Fruit fly (Drosophila melanogaster) whole organism, embryonic: Measurements from ENCODE around the gene HP1e.
A peak's percentile ranks its signal among the peaks of the same experiment; 100 is the strongest.

Experiments used
- B-H2 ChIP-seq: fragments of 200-800 bp; sonication (Bioruptor generic); optimal IDR thresholded peaks from 2 replicates; lab custom pipeline; 2018; ENCODE audit warnings: missing biosample characterization, mild to moderate bottlenecking, missing genetic modification characterization
- CG11723 ChIP-seq: fragments of 200-800 bp; sonication (Bioruptor generic); optimal IDR thresholded peaks from 2 replicates; lab custom pipeline; 2017; ENCODE audit warnings: missing biosample characterization, mild to moderate bottlenecking, missing genetic modification characterization
- CG13624 ChIP-seq: fragments of 200-800 bp; sonication (Bioruptor generic); optimal IDR thresholded peaks from 2 replicates; lab custom pipeline; 2016; ENCODE audit warnings: missing biosample characterization, missing genetic modification characterization
- CG13775 ChIP-seq: fragments of 200-800 bp; sonication (Bioruptor generic); optimal IDR thresholded peaks from 3 replicates; lab custom pipeline; 2017; ENCODE audit warnings: missing biosample characterization, mild to moderate bottlenecking, missing genetic modification characterization
- CG14667 ChIP-seq: fragments of 200-800 bp; sonication (Bioruptor generic); IDR thresholded peaks from 2 replicates; pipeline ENCODE4 v1.3.6; 2022; ENCODE audit warnings: missing biosample characterization, missing genetic modification characterization
- CG16779 ChIP-seq: fragments of 200-800 bp; sonication (Bioruptor generic); IDR thresholded peaks from 2 replicates; pipeline ENCODE4 v1.3.6; 2022; ENCODE audit warnings: missing biosample characterization, missing genetic modification characterization
- CG17802 ChIP-seq: fragments of 200-800 bp; sonication (Bioruptor generic); optimal IDR thresholded peaks from 2 replicates; lab custom pipeline; 2018; ENCODE audit warnings: missing biosample characterization, mild to moderate bottlenecking, missing genetic modification characterization, moderate library complexity
- CG18262 ChIP-seq: fragments of 200-800 bp; optimal IDR thresholded peaks from 3 replicates; lab custom pipeline; 2019; ENCODE audit warnings: missing biosample characterization, mild to moderate bottlenecking, missing genetic modification characterization, moderate library complexity
- CG33213 ChIP-seq: fragments of 200-800 bp; sonication (Bioruptor generic); optimal IDR thresholded peaks from 3 replicates; lab custom pipeline; 2016; ENCODE audit warnings: missing biosample characterization, missing genetic modification characterization
- CG4730 ChIP-seq: fragments of 200-800 bp; sonication (Bioruptor generic); IDR thresholded peaks from 2 replicates; pipeline ENCODE4 v1.3.6; 2022; ENCODE audit warnings: missing biosample characterization, missing genetic modification characterization
- CG4854 ChIP-seq: fragments of 200-800 bp; sonication (Bioruptor generic); optimal IDR thresholded peaks from 2 replicates; lab custom pipeline; 2016; ENCODE audit warnings: missing biosample characterization, missing genetic modification characterization, inconsistent platforms
- CG6254 ChIP-seq: fragments of 200-800 bp; sonication (Bioruptor generic); optimal IDR thresholded peaks from 3 replicates; lab custom pipeline; 2017; ENCODE audit warnings: mild to moderate bottlenecking, missing biosample characterization, missing genetic modification reagents, missing genetic modification characterization
- CG6654 ChIP-seq: fragments of 200-800 bp; sonication (Bioruptor generic); optimal IDR thresholded peaks from 2 replicates; lab custom pipeline; 2017; ENCODE audit warnings: missing biosample characterization, mild to moderate bottlenecking, missing genetic modification characterization
- CG6813 ChIP-seq: fragments of 200-800 bp; sonication (Bioruptor generic); optimal IDR thresholded peaks from 2 replicates; lab custom pipeline; 2017; ENCODE audit warnings: missing biosample characterization, missing genetic modification characterization, mild to moderate bottlenecking, moderate library complexity, missing genetic modification reagents
- CG8765 ChIP-seq: fragments of 200-800 bp; sonication (Bioruptor generic); IDR thresholded peaks from 2 replicates; pipeline ENCODE4 v1.3.6; 2022; ENCODE audit warnings: missing biosample characterization, missing genetic modification characterization
- CG8924 ChIP-seq: fragments of 200-800 bp; optimal IDR thresholded peaks from 3 replicates; lab custom pipeline; 2019; ENCODE audit warnings: missing biosample characterization, mild to moderate bottlenecking, missing genetic modification characterization, moderate library complexity
- Dll ChIP-seq: fragments of 200-800 bp; sonication (Bioruptor generic); IDR thresholded peaks from 4 replicates; pipeline ENCODE4 v1.3.6; 2022; ENCODE audit warnings: missing biosample characterization, missing genetic modification characterization; ENCODE audit not compliant: partially characterized antibody
- Doc2 ChIP-seq: fragments of 200-800 bp; sonication (Bioruptor generic); IDR thresholded peaks from 2 replicates; pipeline ENCODE4 v1.3.6; 2022; ENCODE audit warnings: missing biosample characterization, missing genetic modification characterization
- E2f1 ChIP-seq: fragments of 200-800 bp; sonication (Bioruptor generic); IDR thresholded peaks from 2 replicates; pipeline ENCODE4 v1.3.6; 2022; ENCODE audit warnings: missing biosample characterization, missing genetic modification characterization
- Fer1 ChIP-seq: fragments of 200-800 bp; sonication (Bioruptor generic); optimal IDR thresholded peaks from 2 replicates; lab custom pipeline; 2017; ENCODE audit warnings: missing biosample characterization, mild to moderate bottlenecking, missing genetic modification characterization
- Fer2 ChIP-seq: fragments of 200-800 bp; sonication (Bioruptor generic); optimal IDR thresholded peaks from 2 replicates; lab custom pipeline; 2018; ENCODE audit warnings: missing biosample characterization, mild to moderate bottlenecking, missing genetic modification characterization, moderate library complexity
- HLH54F ChIP-seq: fragments of 200-800 bp; sonication (Bioruptor generic); optimal IDR thresholded peaks from 3 replicates; lab custom pipeline; 2016; ENCODE audit warnings: missing biosample characterization, missing genetic modification characterization
- Hr78 ChIP-seq, 2 experiments: fragments of 200-800 bp in 1 of 2; fragments of >200 bp in 1 of 2; sonication (Bioruptor generic) in 1 of 2; optimal IDR thresholded peaks; 2 replicates each; lab custom pipeline; 2017 to 2019; ENCODE audit warnings: missing biosample characterization in 2 of 2, missing genetic modification characterization in 2 of 2, mild to moderate bottlenecking in 1 of 2, moderate library complexity in 1 of 2
- Med ChIP-seq: fragments of 200-800 bp; sonication (Bioruptor generic); peaks from one replicate; lab custom pipeline; 2016; ENCODE audit warnings: missing biosample characterization, missing genetic modification characterization, mild to moderate bottlenecking, inconsistent platforms, moderate library complexity
- NFAT ChIP-seq: fragments of 200-800 bp; sonication (Bioruptor generic); IDR thresholded peaks from 2 replicates; pipeline ENCODE4 v1.3.6; 2022; ENCODE audit warnings: missing biosample characterization, missing genetic modification characterization
- Opbp ChIP-seq: fragments of 200-800 bp; sonication (Bioruptor generic); IDR thresholded peaks from 3 replicates; pipeline ENCODE4 v1.3.6; 2022; ENCODE audit warnings: missing biosample characterization, missing genetic modification characterization; ENCODE audit not compliant: partially characterized antibody
- Scr ChIP-seq: fragments of 200-800 bp; sonication (Bioruptor generic); IDR thresholded peaks from 2 replicates; pipeline ENCODE4 v1.3.6; 2022; ENCODE audit warnings: missing biosample characterization, missing genetic modification characterization; ENCODE audit not compliant: partially characterized antibody
- Side ChIP-seq: fragments of 200-800 bp; sonication (Bioruptor generic); optimal IDR thresholded peaks from 2 replicates; lab custom pipeline; 2016; ENCODE audit warnings: missing biosample characterization, missing genetic modification characterization
- TFAM ChIP-seq: fragments of 200-800 bp; sonication (Bioruptor generic); optimal IDR thresholded peaks from 2 replicates; lab custom pipeline; 2017; ENCODE audit warnings: missing biosample characterization, missing genetic modification characterization, inconsistent platforms
- Trl ChIP-seq, 3 experiments: fragments of >200 bp in 2 of 3; fragments of 200-800 bp in 1 of 3; sonication (Bioruptor generic) in 1 of 3; optimal IDR thresholded peaks; 2 replicates in 1 of 3; 3 replicates in 2 of 3; lab custom pipeline; 2016 to 2017; ENCODE audit warnings: missing biosample characterization in 1 of 3, missing genetic modification characterization in 1 of 3
- Xbp1 ChIP-seq: fragments of 200-800 bp; sonication (Bioruptor generic); optimal IDR thresholded peaks from 3 replicates; lab custom pipeline; 2016; ENCODE audit warnings: missing biosample characterization, mild to moderate bottlenecking, missing genetic modification characterization
- ato ChIP-seq: fragments of 200-800 bp; sonication (Bioruptor generic); IDR thresholded peaks from 2 replicates; pipeline ENCODE4 v1.3.6; 2022; ENCODE audit warnings: missing biosample characterization, missing genetic modification characterization; ENCODE audit not compliant: partially characterized antibody
- caup ChIP-seq: fragments of 200-800 bp; sonication (Bioruptor generic); optimal IDR thresholded peaks from 3 replicates; lab custom pipeline; 2017; ENCODE audit warnings: missing biosample characterization, mild to moderate bottlenecking, missing genetic modification characterization, moderate library complexity; ENCODE audit not compliant: severe bottlenecking
- eyg ChIP-seq: fragments of 200-800 bp; sonication (Bioruptor generic); optimal IDR thresholded peaks from 3 replicates; lab custom pipeline; 2016; ENCODE audit warnings: missing biosample characterization, missing genetic modification characterization
- fd96Cb ChIP-seq: fragments of 200-800 bp; sonication (Bioruptor generic); optimal IDR thresholded peaks from 2 replicates; lab custom pipeline; 2018; ENCODE audit warnings: missing biosample characterization, mild to moderate bottlenecking, missing genetic modification characterization, moderate library complexity
- fru ChIP-seq: fragments of >200 bp; optimal IDR thresholded peaks from 2 replicates; lab custom pipeline; 2017
- hkb ChIP-seq, 2 experiments: fragments of 200-800 bp in 1 of 2; fragments of >200 bp in 1 of 2; sonication (Bioruptor generic) in 1 of 2; IDR thresholded peaks in 1 of 2; optimal IDR thresholded peaks in 1 of 2; 2 replicates each; pipeline versions ENCODE4 v1.3.6 to Lab custom; 2017 to 2022; ENCODE audit warnings: missing biosample characterization in 1 of 2, missing genetic modification characterization in 1 of 2
- kni ChIP-seq: fragments of 200-800 bp; sonication (Bioruptor generic); optimal IDR thresholded peaks from 3 replicates; lab custom pipeline; 2017; ENCODE audit warnings: mild to moderate bottlenecking, missing biosample characterization, missing genetic modification reagents, missing genetic modification characterization
- lbe ChIP-seq: fragments of 200-800 bp; sonication (Bioruptor generic); optimal IDR thresholded peaks from 2 replicates; lab custom pipeline; 2016; ENCODE audit warnings: missing biosample characterization, mild to moderate bottlenecking, missing genetic modification characterization
- mld ChIP-seq: fragments of 200-800 bp; sonication (Bioruptor generic); IDR thresholded peaks from 3 replicates; pipeline ENCODE4 v1.3.6; 2022; ENCODE audit warnings: missing biosample characterization, missing genetic modification characterization; ENCODE audit not compliant: partially characterized antibody
- pho ChIP-seq: fragments of 200-800 bp; sonication (Bioruptor generic); optimal IDR thresholded peaks from 2 replicates; lab custom pipeline; 2016; ENCODE audit warnings: missing biosample characterization, missing genetic modification characterization
- prd ChIP-seq, 3 experiments: fragments of >200 bp in 2 of 3; fragments of 200-800 bp in 1 of 3; sonication (Bioruptor generic) in 1 of 3; optimal IDR thresholded peaks in 2 of 3; IDR thresholded peaks in 1 of 3; 2 replicates in 2 of 3; 3 replicates in 1 of 3; pipeline versions ENCODE4 v1.3.6 to Lab custom; 2017 to 2022; ENCODE audit warnings: missing biosample characterization in 1 of 3, missing genetic modification characterization in 1 of 3
- sens ChIP-seq: fragments of 200-800 bp; sonication (Bioruptor generic); peaks from one replicate; lab custom pipeline; 2016; ENCODE audit warnings: missing biosample characterization, missing genetic modification characterization
- sob ChIP-seq: fragments of 200-800 bp; sonication (Bioruptor generic); IDR thresholded peaks from 2 replicates; pipeline ENCODE4 v1.3.6; 2022; ENCODE audit warnings: missing biosample characterization, missing genetic modification characterization
- tup ChIP-seq: fragments of 200-800 bp; sonication (Bioruptor generic); optimal IDR thresholded peaks from 2 replicates; lab custom pipeline; 2016; ENCODE audit warnings: missing biosample characterization, mild to moderate bottlenecking, missing genetic modification characterization, moderate library complexity
- twi ChIP-seq: fragments of 200-800 bp; optimal IDR thresholded peaks from 2 replicates; lab custom pipeline; 2019; ENCODE audit warnings: missing biosample characterization, mild to moderate bottlenecking, missing genetic modification characterization, moderate library complexity
- wor ChIP-seq: fragments of 200-800 bp; sonication (Bioruptor generic); IDR thresholded peaks from 2 replicates; pipeline ENCODE4 v1.3.6; 2022; ENCODE audit warnings: missing biosample characterization, missing genetic modification characterization

HP1e gene

DNA sequence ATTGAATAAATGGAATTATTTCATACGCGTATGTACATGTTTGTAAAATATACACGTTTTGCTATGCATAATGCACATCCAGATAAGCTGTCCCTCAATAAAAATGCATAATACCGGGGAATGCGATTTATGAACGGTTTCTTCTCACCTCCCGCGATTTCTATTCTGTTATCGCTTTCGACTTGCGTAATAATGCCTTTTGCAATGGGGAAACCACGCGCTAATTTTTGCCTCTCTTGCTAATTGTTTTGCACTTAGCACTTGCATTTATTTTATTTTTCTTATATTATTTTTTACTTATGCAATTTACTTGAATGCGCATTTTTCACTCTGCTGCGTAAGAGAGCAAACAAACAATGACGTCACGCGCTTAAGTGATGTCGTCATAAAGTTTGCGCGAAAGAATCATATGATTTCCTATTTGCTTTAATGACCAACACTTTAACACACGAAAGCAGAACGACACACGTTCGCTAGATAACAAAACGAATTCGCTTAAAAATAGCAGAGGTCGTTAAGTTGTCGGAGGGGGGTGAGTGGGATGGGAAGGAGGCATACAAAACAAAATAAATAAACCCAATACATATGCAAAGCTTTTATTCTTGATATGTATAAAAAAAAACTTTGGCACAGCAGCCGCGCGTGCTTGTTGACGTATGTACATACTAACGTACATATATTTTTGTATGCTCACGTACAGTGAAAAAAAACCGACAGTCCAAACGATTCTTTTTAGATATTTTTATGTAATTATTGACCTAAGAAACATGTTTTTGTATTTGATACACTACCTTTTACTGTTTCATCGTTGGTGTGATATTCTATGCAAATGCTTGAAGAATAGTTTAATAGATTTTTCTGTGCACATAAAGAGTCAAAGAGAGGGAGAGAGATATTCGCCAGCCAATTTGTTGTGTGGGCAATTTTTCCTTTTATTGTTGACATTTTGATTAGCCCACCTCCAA, 30.1 kb downstream of the HP1e start (continued):
- peak; percentile 85 for TF ChIP-seq caup (GFP tag; lab: Kevin White, UChicago)
- TF ChIP-seq CG17802: no peak
- TF ChIP-seq CG16779 (GFP tag; lab: Robert Waterston, UW): no peak
- no peak for TF ChIP-seq Fer2
- TF ChIP-seq B-H2 (GFP tag; lab: Kevin White, UChicago): peak; percentile 84
- peak; percentile 21 for TF ChIP-seq tup (GFP tag; lab: Kevin White, UChicago)
- peak; percentile 79 for TF ChIP-seq CG13624 (GFP tag; lab: Kevin White, UChicago)
- TF ChIP-seq CG14667 (GFP tag; lab: Robert Waterston, UW): no peak
- TF ChIP-seq sob (GFP tag; lab: Robert Waterston, UW): no peak
- TF ChIP-seq CG4730 (GFP tag; lab: Robert Waterston, UW): no peak
- TF ChIP-seq Med (GFP tag; lab: Kevin White, UChicago): peak; percentile 93
- TF ChIP-seq ato: no peak
- peak; percentile 89 for TF ChIP-seq sens (GFP tag; lab: Kevin White, UChicago)
- TF ChIP-seq twi (tag; lab: Kevin White, UChicago): no peak
- no peak for TF ChIP-seq TFAM
- no peak for TF ChIP-seq CG6654 (GFP tag; lab: Kevin White, UChicago)
- no peak for TF ChIP-seq E2f1 (GFP tag; lab: Robert Waterston, UW)
- TF ChIP-seq Scr (GFP tag; lab: Robert Waterston, UW): no peak
- no peak for TF ChIP-seq CG33213 (GFP tag; lab: Kevin White, UChicago)
- no peak for TF ChIP-seq CG8765 (GFP tag; lab: Robert Waterston, UW)
- TF ChIP-seq CG4854: peak; percentile 65
- TF ChIP-seq pho (GFP tag; lab: Kevin White, UChicago): peak; percentile 82
- no peak for TF ChIP-seq wor (GFP tag; lab: Robert Waterston, UW)
- TF ChIP-seq mld (GFP tag; lab: Robert Waterston, UW): no peak
- TF ChIP-seq CG8924: peak; percentile 48
- TF ChIP-seq Hr78 (GFP tag; optimal IDR thresholded peaks at IDR 0.05; lab: Kevin White, UChicago): no peak
- TF ChIP-seq CG18262 (tag; lab: Kevin White, UChicago): peak; percentile 21
- TF ChIP-seq Xbp1: peak; percentile 71
- TF ChIP-seq hkb (optimal IDR thresholded peaks at IDR 0.05; lab: Kevin White, UChicago): no peak
- TF ChIP-seq hkb (GFP tag; IDR thresholded peaks at IDR 0.05; lab: Robert Waterston, UW): no peak
- TF ChIP-seq CG11723 (GFP tag; lab: Kevin White, UChicago): no peak
- TF ChIP-seq Doc2 (GFP tag; lab: Robert Waterston, UW): no peak
- no peak for TF ChIP-seq CG6254
- TF ChIP-seq Trl (optimal IDR thresholded peaks at IDR 0.05; lab: Kevin White, UChicago): no peak
- peak; percentile 8 for TF ChIP-seq Trl (GFP tag; optimal IDR thresholded peaks at IDR 0.05; lab: Kevin White, UChicago)
- TF ChIP-seq eyg (GFP tag; lab: Kevin White, UChicago): peak; percentile 72
- TF ChIP-seq Dll (GFP tag; lab: Robert Waterston, UW): no peak
- TF ChIP-seq Side (GFP tag; lab: Kevin White, UChicago): peak; percentile 20
- TF ChIP-seq CG13775: peak; percentile 53
- no peak for TF ChIP-seq prd (optimal IDR thresholded peaks at IDR 0.05; lab: Kevin White, UChicago)
- TF ChIP-seq prd (GFP tag; IDR thresholded peaks at IDR 0.05; lab: Robert Waterston, UW): no peak
- TF ChIP-seq Opbp (GFP tag; lab: Robert Waterston, UW): no peak
- peak; percentile 63 for TF ChIP-seq HLH54F (GFP tag; lab: Kevin White, UChicago)
- no peak for TF ChIP-seq fru (lab: Kevin White, UChicago)
- no peak for TF ChIP-seq kni (GFP tag; lab: Kevin White, UChicago)
- TF ChIP-seq CG6813 (GFP tag; lab: Kevin White, UChicago): peak; percentile 72
- TF ChIP-seq Fer1 (GFP tag; lab: Kevin White, UChicago): peak; percentile 76
- TF ChIP-seq NFAT (GFP tag; lab: Robert Waterston, UW): no peak
- no peak for TF ChIP-seq lbe
- peak; percentile 43 for TF ChIP-seq fd96Cb (tag; lab: Kevin White, UChicago)
